Fruit fly (Drosophila melanogaster) whole organism, prepupa: ENCODE measurements around the gene Gbs-76A.

ENCODE experiments used
- Blimp-1 ChIP-seq: fragments of 200-800 bp; sonication (Bioruptor generic); optimal IDR thresholded peaks from 3 replicates; lab custom pipeline; 2017; ENCODE audit warnings: missing biosample characterization, missing genetic modification characterization, mild to moderate bottlenecking, moderate library complexity, missing genetic modification reagents
- CG10631 ChIP-seq: fragments of 200-800 bp; sonication (Bioruptor generic); optimal IDR thresholded peaks from 2 replicates; lab custom pipeline; 2016; ENCODE audit warnings: missing biosample characterization, missing genetic modification characterization
- CG11762 ChIP-seq: fragments of 200-800 bp; sonication (Bioruptor generic); optimal IDR thresholded peaks from 3 replicates; lab custom pipeline; 2016; ENCODE audit warnings: missing biosample characterization, missing genetic modification characterization; ENCODE audit not compliant: insufficient read depth
- CG15336 ChIP-seq: fragments of 200-800 bp; sonication (Bioruptor generic); IDR thresholded peaks from 2 replicates; pipeline ENCODE4 v1.3.6; 2022; ENCODE audit warnings: missing biosample characterization, missing genetic modification characterization
- CG1621 ChIP-seq: fragments of 200-800 bp; sonication (Bioruptor generic); optimal IDR thresholded peaks from 3 replicates; lab custom pipeline; 2018; ENCODE audit warnings: missing biosample characterization, mild to moderate bottlenecking, missing genetic modification characterization
- CG3032 ChIP-seq: fragments of 200-800 bp; optimal IDR thresholded peaks from 2 replicates; lab custom pipeline; 2019; ENCODE audit warnings: missing biosample characterization, mild to moderate bottlenecking, missing genetic modification characterization, moderate library complexity
- CG32006 ChIP-seq: fragments of 200-800 bp; sonication (Bioruptor generic); optimal IDR thresholded peaks from 3 replicates; lab custom pipeline; 2017; ENCODE audit warnings: missing biosample characterization, mild to moderate bottlenecking, missing genetic modification characterization
- CG34406 ChIP-seq: fragments of 200-800 bp; sonication (Bioruptor generic); optimal IDR thresholded peaks from 3 replicates; lab custom pipeline; 2016; ENCODE audit warnings: missing biosample characterization, missing genetic modification characterization
- CG3919 ChIP-seq: fragments of 200-800 bp; sonication (Bioruptor generic); optimal IDR thresholded peaks from 3 replicates; lab custom pipeline; 2016; ENCODE audit warnings: missing biosample characterization, missing genetic modification characterization
- CG4318 ChIP-seq: fragments of 200-800 bp; sonication (Bioruptor generic); optimal IDR thresholded peaks from 3 replicates; lab custom pipeline; 2017; ENCODE audit warnings: missing biosample characterization, mild to moderate bottlenecking, missing genetic modification characterization
- CG6163 ChIP-seq: fragments of 200-800 bp; sonication (Bioruptor generic); IDR thresholded peaks from 3 replicates; pipeline ENCODE4 v1.3.6; 2022; ENCODE audit warnings: missing biosample characterization, missing genetic modification characterization
- CG6854 ChIP-seq: fragments of 200-800 bp; sonication (Bioruptor generic); optimal IDR thresholded peaks from 2 replicates; lab custom pipeline; 2017; ENCODE audit warnings: missing biosample characterization, mild to moderate bottlenecking, missing genetic modification characterization
- CG7368 ChIP-seq: fragments of 200-800 bp; sonication (Bioruptor generic); optimal IDR thresholded peaks from 3 replicates; lab custom pipeline; 2016; ENCODE audit warnings: missing biosample characterization, missing genetic modification characterization
- CG8119 ChIP-seq: fragments of 200-800 bp; sonication (Bioruptor generic); IDR thresholded peaks from 3 replicates; pipeline ENCODE4 v1.3.6; 2022; ENCODE audit warnings: missing biosample characterization, missing genetic modification characterization
- CG8632 ChIP-seq: fragments of 200-800 bp; sonication (Bioruptor generic); optimal IDR thresholded peaks from 3 replicates; lab custom pipeline; 2016; ENCODE audit warnings: missing biosample characterization, missing genetic modification characterization
- Eip78C ChIP-seq: fragments of 200-800 bp; sonication (Bioruptor generic); peaks from one replicate; lab custom pipeline; 2016; ENCODE audit warnings: missing biosample characterization, missing genetic modification characterization
- Eip93F ChIP-seq: fragments of 200-800 bp; sonication (Bioruptor generic); optimal IDR thresholded peaks from 2 replicates; lab custom pipeline; 2016; ENCODE audit warnings: missing biosample characterization, mild to moderate bottlenecking, missing genetic modification characterization
- Ets21C ChIP-seq: fragments of 200-800 bp; sonication (Bioruptor generic); optimal IDR thresholded peaks from 3 replicates; lab custom pipeline; 2016; ENCODE audit warnings: missing biosample characterization, missing genetic modification characterization
- Ets96B ChIP-seq: fragments of 200-800 bp; optimal IDR thresholded peaks from 2 replicates; lab custom pipeline; 2019; ENCODE audit warnings: missing biosample characterization, mild to moderate bottlenecking, missing genetic modification characterization, moderate library complexity
- Gug ChIP-seq: fragments of 200-800 bp; sonication (Bioruptor generic); IDR thresholded peaks from 2 replicates; pipeline ENCODE4 v1.3.6; 2022; ENCODE audit warnings: missing biosample characterization, missing genetic modification characterization
- Hr38 ChIP-seq: sonication (Bioruptor generic); optimal IDR thresholded peaks from 2 replicates; lab custom pipeline; 2016; ENCODE audit warnings: missing biosample characterization, missing genetic modification characterization
- Hr39 ChIP-seq: fragments of 200-800 bp; sonication (Bioruptor generic); optimal IDR thresholded peaks from 2 replicates; lab custom pipeline; 2016; ENCODE audit warnings: missing biosample characterization, missing genetic modification characterization
- Hr4 ChIP-seq: fragments of 200-800 bp; sonication (Bioruptor generic); optimal IDR thresholded peaks from 3 replicates; lab custom pipeline; 2016; ENCODE audit warnings: missing biosample characterization, missing genetic modification characterization
- Lpt ChIP-seq: fragments of 200-800 bp; sonication (Bioruptor generic); optimal IDR thresholded peaks from 3 replicates; lab custom pipeline; 2016; ENCODE audit warnings: missing biosample characterization, missing genetic modification characterization
- Met ChIP-seq: fragments of 200-800 bp; sonication (Bioruptor generic); optimal IDR thresholded peaks from 3 replicates; lab custom pipeline; 2016; ENCODE audit warnings: missing biosample characterization, missing genetic modification characterization
- OdsH ChIP-seq: fragments of 200-800 bp; sonication (Bioruptor generic); optimal IDR thresholded peaks from 3 replicates; lab custom pipeline; 2016; ENCODE audit warnings: missing biosample characterization, missing genetic modification characterization
- Smox ChIP-seq: fragments of 200-800 bp; sonication (Bioruptor generic); optimal IDR thresholded peaks from 3 replicates; lab custom pipeline; 2016; ENCODE audit warnings: missing biosample characterization, missing genetic modification characterization
- Sox14 ChIP-seq: fragments of 200-800 bp; sonication (Bioruptor generic); optimal IDR thresholded peaks from 3 replicates; lab custom pipeline; 2016; ENCODE audit warnings: missing biosample characterization, missing genetic modification characterization
- Sox15 ChIP-seq: fragments of 200-800 bp; sonication (Bioruptor generic); optimal IDR thresholded peaks from 3 replicates; lab custom pipeline; 2016; ENCODE audit warnings: missing biosample characterization, missing genetic modification characterization
- achi ChIP-seq: fragments of 200-800 bp; sonication (Bioruptor generic); optimal IDR thresholded peaks from 3 replicates; lab custom pipeline; 2016; ENCODE audit warnings: missing biosample characterization, missing genetic modification characterization
- dac ChIP-seq: fragments of 200-800 bp; sonication (Bioruptor generic); optimal IDR thresholded peaks from 2 replicates; lab custom pipeline; 2017; ENCODE audit warnings: missing biosample characterization, mild to moderate bottlenecking, missing genetic modification characterization
- eg ChIP-seq: fragments of 200-800 bp; sonication (Bioruptor generic); IDR thresholded peaks from 3 replicates; pipeline ENCODE4 v1.3.6; 2022; ENCODE audit warnings: missing biosample characterization, missing genetic modification characterization
- esn ChIP-seq: fragments of 200-800 bp; sonication (Bioruptor generic); optimal IDR thresholded peaks from 2 replicates; lab custom pipeline; 2016; ENCODE audit warnings: missing biosample characterization, mild to moderate bottlenecking, missing genetic modification characterization, moderate library complexity
- fd59A ChIP-seq: fragments of 200-800 bp; sonication (Bioruptor generic); optimal IDR thresholded peaks from 2 replicates; lab custom pipeline; 2017; ENCODE audit warnings: missing biosample characterization, mild to moderate bottlenecking, missing genetic modification characterization, missing genetic modification reagents
- net ChIP-seq: fragments of 200-800 bp; sonication (Bioruptor generic); optimal IDR thresholded peaks from 3 replicates; lab custom pipeline; 2016; ENCODE audit warnings: missing biosample characterization, missing genetic modification characterization
- salr ChIP-seq, 2 experiments: fragments of 200-800 bp; sonication (Bioruptor generic); optimal IDR thresholded peaks; 3 replicates each; lab custom pipeline; 2016 to 2018; ENCODE audit warnings: missing biosample characterization in 2 of 2, missing genetic modification characterization in 2 of 2, mild to moderate bottlenecking in 1 of 2
- spab ChIP-seq: fragments of 200-800 bp; sonication (Bioruptor generic); optimal IDR thresholded peaks from 2 replicates; lab custom pipeline; 2017; ENCODE audit warnings: missing biosample characterization, mild to moderate bottlenecking, missing genetic modification characterization, missing genetic modification reagents
- ss ChIP-seq, 2 experiments: fragments of 200-800 bp; sonication (Bioruptor generic); optimal IDR thresholded peaks; 2 replicates in 1 of 2; 3 replicates in 1 of 2; lab custom pipeline; 2017 to 2018; ENCODE audit warnings: mild to moderate bottlenecking in 2 of 2, missing biosample characterization in 2 of 2, missing genetic modification characterization in 2 of 2, moderate library complexity in 1 of 2
- svp ChIP-seq: fragments of 200-800 bp; sonication (Bioruptor generic); peaks from one replicate; lab custom pipeline; 2016; ENCODE audit warnings: missing biosample characterization, missing genetic modification characterization
- topi ChIP-seq: fragments of 200-800 bp; sonication (Bioruptor generic); optimal IDR thresholded peaks from 3 replicates; lab custom pipeline; 2016; ENCODE audit warnings: missing biosample characterization, missing genetic modification characterization
- vri ChIP-seq: fragments of 200-800 bp; sonication (Bioruptor generic); optimal IDR thresholded peaks from 3 replicates; lab custom pipeline; 2016; ENCODE audit warnings: missing biosample characterization, mild to moderate bottlenecking, missing genetic modification characterization

Gbs-76A gene

dm6 chr3L:19263480-19264140 is 29.0 kb downstream of the Gbs-76A start, which contains the start of the genes CG42374 and Mettl5 (continued):
- TF ChIP-seq Sox15 (GFP tag; lab: Kevin White, UChicago) (peak; percentile 2), dac (GFP tag; lab: Kevin White, UChicago) (no peak), achi (peak; percentile 42), CG1621 (tag; lab: Kevin White, UChicago) (peak; percentile 33), CG4318 (GFP tag; lab: Kevin White, UChicago) (no peak), esn (peak; percentile 24), CG3919 (GFP tag; lab: Kevin White, UChicago) (peak; percentile 18), CG32006 (GFP tag; lab: Kevin White, UChicago) (peak; percentile 49), CG10631 (GFP tag; lab: Kevin White, UChicago) (peak; percentile 12), Eip78C (GFP tag; lab: Kevin White, UChicago) (peak; percentile 88), CG34406 (GFP tag; lab: Kevin White, UChicago) (peak; percentile 39), Hr4 (GFP tag; lab: Kevin White, UChicago) (no peak), Lpt (no peak)

dm6 chr3L:19261720-19262119 is 30.8 kb downstream of the Gbs-76A start:
- TF ChIP-seq CG6163 (GFP tag; lab: Robert Waterston, UW) (peak; percentile 14; the same call in 1 of the 3 replicates), CG7368 (no peak)

dm6 chr3L:19261213-19261612 is 31.4 kb downstream of the Gbs-76A start, which contains the start of gene Bet1:
Gene Bet1 (plus strand): TSS chr3L:19261394.
- TF ChIP-seq Ets96B (no peak), esn (no peak), Sox15 (GFP tag; lab: Kevin White, UChicago) (no peak), CG8119 (no peak), CG8632 (GFP tag; lab: Kevin White, UChicago) (peak; percentile 3), Hr39 (GFP tag; lab: Kevin White, UChicago) (no peak), salr (GFP tag; optimal IDR thresholded peaks at IDR 0.05; lab: Kevin White, UChicago) (no peak), CG11762 (GFP tag; lab: Kevin White, UChicago) (no peak), CG10631 (GFP tag; lab: Kevin White, UChicago) (no peak), CG1621 (tag; lab: Kevin White, UChicago) (no peak), ss (GFP tag; optimal IDR thresholded peaks at IDR 0.05; lab: Kevin White, UChicago) (no peak), CG6854 (GFP tag; lab: Kevin White, UChicago) (no peak), Blimp-1 (GFP tag; lab: Kevin White, UChicago) (no peak), net (GFP tag; lab: Kevin White, UChicago) (no peak), Sox14 (no peak), Met (no peak), CG7368 (no peak), Smox (GFP tag; lab: Kevin White, UChicago) (no peak), Hr38 (GFP tag; lab: Kevin White, UChicago) (no peak), Ets21C (no peak), fd59A (GFP tag; lab: Kevin White, UChicago) (no peak), OdsH (GFP tag; lab: Kevin White, UChicago) (no peak), topi (GFP tag; lab: Kevin White, UChicago) (no peak), vri (GFP tag; lab: Kevin White, UChicago) (no peak), achi (peak; percentile 1), eg (no peak), svp (GFP tag; lab: Kevin White, UChicago) (peak; percentile 33), Lpt (no peak), CG4318 (GFP tag; lab: Kevin White, UChicago) (no peak), spab (GFP tag; lab: Kevin White, UChicago) (no peak), Gug (GFP tag; lab: Robert Waterston, UW) (no peak), Eip78C (GFP tag; lab: Kevin White, UChicago) (peak; percentile 31), Eip93F (GFP tag; lab: Kevin White, UChicago) (no peak), CG3919 (GFP tag; lab: Kevin White, UChicago) (no peak), CG15336 (GFP tag; lab: Robert Waterston, UW) (no peak), CG32006 (GFP tag; lab: Kevin White, UChicago) (peak; percentile 26), CG6163 (GFP tag; lab: Robert Waterston, UW) (no peak), CG3032 (tag; lab: Kevin White, UChicago) (peak; percentile 19)
- TF ChIP-seq, all 60 proteins: peak for 6
